Worm (Caenorhabditis elegans) whole organism, midembryonic: Measurements from ENCODE around the gene cyp-42A1.

Source experiments
- T22C8.4 ChIP-seq: fragments of 200-800 bp; sonication (Bioruptor generic); IDR thresholded peaks from 2 replicates; pipeline ENCODE4 v1.3.6; 2022; ENCODE audit warnings: missing genetic modification characterization, missing compliant biosample characterization
- cog-1 ChIP-seq: sonication (generic microtip); optimal IDR thresholded peaks from 2 replicates; lab custom pipeline; 2016; ENCODE audit warnings: missing genetic modification characterization, missing compliant biosample characterization
- flt-1 ChIP-seq: fragments of 200-800 bp; sonication (Bioruptor generic); IDR thresholded peaks from 2 replicates; pipeline ENCODE4 v1.3.6; 2022; ENCODE audit warnings: missing genetic modification characterization, missing compliant biosample characterization
- klf-2 ChIP-seq: fragments of 200-800 bp; sonication (Bioruptor generic); conservative IDR thresholded peaks from 2 replicates; pipeline ENCODE4 v1.3.6; 2022; ENCODE audit warnings: missing genetic modification reagents, missing genetic modification characterization, missing compliant biosample characterization
- ref-1 ChIP-seq: fragments of 200-800 bp; sonication (Bioruptor generic); conservative IDR thresholded peaks from 2 replicates; pipeline ENCODE4 v1.3.6; 2022; ENCODE audit warnings: missing genetic modification reagents, missing genetic modification characterization, missing compliant biosample characterization
- ztf-29 ChIP-seq: fragments of 200-800 bp; sonication (Bioruptor generic); IDR thresholded peaks from 2 replicates; pipeline ENCODE4 v1.3.6; 2022; ENCODE audit warnings: missing genetic modification reagents, missing genetic modification characterization, missing compliant biosample characterization

ce11 chrV:18917396-18917795 lies 5.6 kb downstream of the cyp-42A1 start:
- TF ChIP-seq cog-1 (tag; lab: Kevin White, UChicago) (no peak), T22C8.4 (GFP tag; lab: Robert Waterston, UW) (peak; percentile 56), flt-1 (GFP tag; lab: Robert Waterston, UW) (no peak), klf-2 (GFP tag; lab: Robert Waterston, UW) (no peak), ztf-29 (GFP tag; lab: Robert Waterston, UW) (no peak), ref-1 (GFP tag; lab: Robert Waterston, UW) (no peak)
